Worm (Caenorhabditis elegans): Measurements from ENCODE around the gene F18C5.5.

DNA sequence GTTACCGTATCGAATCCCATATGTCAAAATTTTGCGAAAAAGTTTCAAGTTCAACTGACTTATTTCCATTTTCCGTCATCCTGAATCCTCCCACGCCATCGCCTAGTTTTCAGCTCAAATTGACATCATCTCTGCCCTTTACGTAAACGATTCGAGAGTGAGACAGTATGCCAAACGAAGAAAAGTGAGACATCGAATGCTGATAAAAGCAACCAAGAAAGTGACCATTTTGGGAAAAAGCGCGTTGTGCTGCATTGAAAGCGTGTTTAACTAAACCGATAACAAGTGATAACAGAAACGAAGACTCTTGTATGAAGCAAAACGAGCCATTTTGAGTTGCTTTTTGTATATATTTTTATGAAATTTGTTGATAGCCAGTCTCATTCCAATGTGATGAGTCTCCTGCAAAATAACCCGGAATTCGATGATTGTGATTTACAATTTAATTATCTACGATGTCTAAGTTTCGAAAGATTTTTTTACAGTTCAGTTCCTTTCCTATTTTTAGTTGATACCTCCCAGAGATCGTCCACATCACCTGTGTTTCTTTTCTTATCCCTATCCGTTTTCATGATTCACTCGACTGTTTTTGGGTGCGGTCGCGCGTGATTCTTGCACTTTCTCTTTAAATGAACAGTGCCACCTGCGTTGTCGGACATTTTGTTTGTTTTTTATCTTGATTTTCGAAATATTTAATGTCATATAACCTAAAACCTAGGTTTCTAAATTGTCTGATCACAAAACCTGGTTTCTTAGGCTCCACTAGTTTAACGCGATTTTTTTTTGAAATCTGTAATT is 48.9 kb upstream of the F18C5.5 start:
- no peak for TF ChIP-seq nhr-11 (tag; optimal IDR thresholded peaks at IDR 0.05)
- TF ChIP-seq nhr-237 (tag; optimal IDR thresholded peaks at IDR 0.05): no peak
- no peak for TF ChIP-seq nhr-25 (tag; optimal IDR thresholded peaks at IDR 0.05)
- TF ChIP-seq nhr-28 (tag; optimal IDR thresholded peaks at IDR 0.05): no peak
- TF ChIP-seq jun-1 (tag; optimal IDR thresholded peaks at IDR 0.05): no peak
- no peak for TF ChIP-seq elt-3 (tag; optimal IDR thresholded peaks at IDR 0.05)
- no peak for TF ChIP-seq ceh-28 (tag; optimal IDR thresholded peaks at IDR 0.05)
